Worm (Caenorhabditis elegans) whole organism, L4/young adult: Measurements from ENCODE around the gene scl-3.

ENCODE experiments used
- W03F9.2 ChIP-seq: fragments of 150-350 bp; optimal IDR thresholded peaks from 2 replicates; lab custom pipeline; 2014; ENCODE audit warnings: missing biosample characterization, missing genetic modification characterization
- dao-5 ChIP-seq: sonication (generic microtip); optimal IDR thresholded peaks from 2 replicates; lab custom pipeline; 2016; ENCODE audit warnings: missing genotype, missing genetic modification characterization, moderate library complexity, missing compliant biosample characterization

DNA sequence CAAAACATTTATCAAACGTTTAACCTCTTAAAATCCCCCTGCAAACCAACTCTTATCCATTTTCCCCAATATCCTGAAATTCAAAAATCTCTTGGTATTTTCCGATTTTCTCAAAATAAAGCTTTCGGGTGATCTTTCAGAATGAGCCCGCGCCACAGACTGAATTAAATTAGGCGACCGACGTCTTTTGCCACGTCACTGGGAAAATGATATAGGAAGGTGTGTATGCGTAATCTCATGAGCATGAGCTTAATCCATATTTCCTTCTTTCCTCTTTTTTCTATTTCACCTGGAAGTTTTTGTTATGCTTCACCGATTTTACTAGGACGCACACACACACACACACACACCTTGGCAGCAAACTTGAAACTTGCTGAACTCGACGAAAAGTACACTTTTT is 38.4 kb upstream of the scl-3 start:
- TF ChIP-seq dao-5 (tag; lab: Kevin White, UChicago) (no peak), W03F9.2 (tag; lab: Kevin White, UChicago) (no peak)
